Fruit fly (Drosophila melanogaster): ENCODE data around the gene mys.

mys gene

DNA sequence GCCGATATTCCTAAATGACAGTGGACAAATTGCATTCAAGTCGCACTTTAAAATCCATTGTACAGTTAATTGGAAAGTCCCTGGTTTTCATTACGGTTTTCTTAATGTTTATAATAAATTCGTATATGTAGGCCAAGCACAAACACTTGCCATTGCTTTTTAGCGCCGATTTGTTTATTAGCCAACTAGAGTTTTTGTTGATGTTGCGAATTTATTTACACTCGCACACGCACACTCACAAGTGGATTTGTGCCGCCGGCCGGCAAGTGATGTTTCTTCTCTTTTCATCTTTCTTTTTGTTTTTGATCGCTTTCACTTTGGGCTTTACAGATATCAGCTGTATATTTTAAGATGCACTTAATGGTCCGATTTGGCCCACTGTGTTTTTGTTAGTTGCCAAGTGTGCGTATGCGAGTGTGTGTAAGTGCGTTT lies 4.1 kb upstream of the mys start:
- TF ChIP-seq cas (GFP tag; IDR thresholded peaks at IDR 0.05) = 0 out of 2 replicates have a peak, but pooled peaks have one; percentile 35
- TF ChIP-seq Hmx (GFP tag; optimal IDR thresholded peaks at IDR 0.05) = peak; percentile 54
- TF ChIP-seq Usf (GFP tag; optimal IDR thresholded peaks at IDR 0.05) = peak; percentile 66
- peak; percentile 86 for TF ChIP-seq CG2678 (tag; optimal IDR thresholded peaks at IDR 0.05)
- peak; percentile 76; the same call in 2 of the 3 replicates for TF ChIP-seq dysf (GFP tag; IDR thresholded peaks at IDR 0.05)
- peak; percentile 63 for TF ChIP-seq ab (GFP tag; optimal IDR thresholded peaks at IDR 0.05)
- peak; percentile 87 for TF ChIP-seq Sox100B (GFP tag; optimal IDR thresholded peaks at IDR 0.05)
- TF ChIP-seq CG4820 (GFP tag; optimal IDR thresholded peaks at IDR 0.05) = peak; percentile 64
- peak; percentile 55 for TF ChIP-seq CG10147 (GFP tag; optimal IDR thresholded peaks at IDR 0.05)
- 0 out of 2 replicates have a peak, but pooled peaks have one; percentile 41 for TF ChIP-seq Doc2 (GFP tag; IDR thresholded peaks at IDR 0.05)
- TF ChIP-seq CG1529 (GFP tag; optimal IDR thresholded peaks at IDR 0.05) = peak; percentile 66
- TF ChIP-seq CG31365 (tag; optimal IDR thresholded peaks at IDR 0.05) = no peak
- no peak for TF ChIP-seq CG34376 (GFP tag; optimal IDR thresholded peaks at IDR 0.05)
- TF ChIP-seq nmo (GFP tag; optimal IDR thresholded peaks at IDR 0.05) = peak; percentile 82
- peak; percentile 34 for TF ChIP-seq da (GFP tag; optimal IDR thresholded peaks at IDR 0.05)
- peak; percentile 97 for TF ChIP-seq Ets65A (GFP tag)
- TF ChIP-seq Aef1 (GFP tag; IDR thresholded peaks at IDR 0.05) = peak; percentile 30; the same call in 2 of the 3 replicates
- TF ChIP-seq CG17328 (GFP tag; IDR thresholded peaks at IDR 0.05) = 0 out of 2 replicates have a peak, but pooled peaks have one; percentile 47
- peak; percentile 3 for TF ChIP-seq CG10565 (GFP tag; optimal IDR thresholded peaks at IDR 0.05)
- no peak for TF ChIP-seq CG16813 (GFP tag; IDR thresholded peaks at IDR 0.05; ENCODE audit: partially characterized antibody)
- no peak for TF ChIP-seq CG42726 (GFP tag; IDR thresholded peaks at IDR 0.05; ENCODE audit: partially characterized antibody)
- peak; percentile 36 for TF ChIP-seq CG13123 (GFP tag; optimal IDR thresholded peaks at IDR 0.05)
- TF ChIP-seq NfI (GFP tag; optimal IDR thresholded peaks at IDR 0.05) = peak; percentile 80
- TF ChIP-seq CG30020 (tag; optimal IDR thresholded peaks at IDR 0.05) = peak; percentile 18
- TF ChIP-seq Adf1 (GFP tag; IDR thresholded peaks at IDR 0.05) = no peak
- peak; percentile 53 for TF ChIP-seq sob (GFP tag; IDR thresholded peaks at IDR 0.05)
- TF ChIP-seq sens (GFP tag) = peak; percentile 93
- TF ChIP-seq usp (GFP tag; optimal IDR thresholded peaks at IDR 0.05) = no peak
- peak; percentile 76 for TF ChIP-seq CG4328 (GFP tag; optimal IDR thresholded peaks at IDR 0.05)
- TF ChIP-seq emc (GFP tag; optimal IDR thresholded peaks at IDR 0.05) = peak; percentile 53
- TF ChIP-seq CG9876 (GFP tag; optimal IDR thresholded peaks at IDR 0.05) = peak; percentile 68
- TF ChIP-seq Bteb2 (GFP tag; optimal IDR thresholded peaks at IDR 0.05) = peak; percentile 35
- TF ChIP-seq Bgb (GFP tag; IDR thresholded peaks at IDR 0.05; ENCODE audit: partially characterized antibody) = no peak
- no peak for TF ChIP-seq CG31388 (GFP tag; optimal IDR thresholded peaks at IDR 0.05)
- peak; percentile 43; the same call in 1 of the 2 replicates for TF ChIP-seq chm (GFP tag; IDR thresholded peaks at IDR 0.05)
- TF ChIP-seq kay (GFP tag; optimal IDR thresholded peaks at IDR 0.05) = peak; percentile 51
- peak; percentile 15 for TF ChIP-seq Ets97D (GFP tag; optimal IDR thresholded peaks at IDR 0.05)
- no peak for TF ChIP-seq Jarid2 (GFP tag; optimal IDR thresholded peaks at IDR 0.05)
- TF ChIP-seq schlank (tag; optimal IDR thresholded peaks at IDR 0.05) = peak; percentile 6
- peak; percentile 62; the same call in 1 of the 2 replicates for TF ChIP-seq Ptx1 (GFP tag; IDR thresholded peaks at IDR 0.05)
- TF ChIP-seq ap (GFP tag; IDR thresholded peaks at IDR 0.05) = peak; percentile 36; the same call in 1 of the 2 replicates
- peak; percentile 41 for TF ChIP-seq vfl (GFP tag; optimal IDR thresholded peaks at IDR 0.05)
- TF ChIP-seq CG15601 (tag; optimal IDR thresholded peaks at IDR 0.05) = peak; percentile 43
- TF ChIP-seq sisA (GFP tag; IDR thresholded peaks at IDR 0.05) = peak; percentile 35; the same call in 1 of the 2 replicates
- TF ChIP-seq CG12071 (GFP tag; optimal IDR thresholded peaks at IDR 0.05) = no peak
- TF ChIP-seq CG4360 (GFP tag; IDR thresholded peaks at IDR 0.05) = no peak
- TF ChIP-seq Xrp1 (GFP tag; IDR thresholded peaks at IDR 0.05) = peak; percentile 63
- TF ChIP-seq br (optimal IDR thresholded peaks at IDR 0.05) = no peak
- TF ChIP-seq az2 (GFP tag; optimal IDR thresholded peaks at IDR 0.05) = peak; percentile 63
- TF ChIP-seq dm (GFP tag; optimal IDR thresholded peaks at IDR 0.05) = peak; percentile 57
- TF ChIP-seq CG2199 (GFP tag; IDR thresholded peaks at IDR 0.05) = no peak
- TF ChIP-seq ttk (GFP tag; IDR thresholded peaks at IDR 0.05) = peak; percentile 39; the same call in 1 of the 2 replicates
